Worm (Caenorhabditis elegans): ENCODE measurements around the gene hlh-32.

Gene hlh-32

ce11 chrIV:16169443-16170105, 37.3 kb downstream of the hlh-32 start:
- TF ChIP-seq ref-1 (GFP tag; conservative IDR thresholded peaks at IDR 0.05), result no peak
- TF ChIP-seq ztf-29 (GFP tag; IDR thresholded peaks at IDR 0.05), result no peak
- no peak for TF ChIP-seq T22C8.4 (GFP tag; IDR thresholded peaks at IDR 0.05)
- TF ChIP-seq med-1 (GFP tag; optimal IDR thresholded peaks at IDR 0.05; ENCODE audit: insufficient read depth), result no peak
- TF ChIP-seq ztf-23 (GFP tag; IDR thresholded peaks at IDR 0.05), result no peak
- TF ChIP-seq klf-2 (GFP tag; conservative IDR thresholded peaks at IDR 0.05), result no peak
- TF ChIP-seq flt-1 (GFP tag; IDR thresholded peaks at IDR 0.05), result no peak
- TF ChIP-seq tab-1 (GFP tag; IDR thresholded peaks at IDR 0.05), result no peak
- no peak for TF ChIP-seq cog-1 (tag; optimal IDR thresholded peaks at IDR 0.05)

DNA sequence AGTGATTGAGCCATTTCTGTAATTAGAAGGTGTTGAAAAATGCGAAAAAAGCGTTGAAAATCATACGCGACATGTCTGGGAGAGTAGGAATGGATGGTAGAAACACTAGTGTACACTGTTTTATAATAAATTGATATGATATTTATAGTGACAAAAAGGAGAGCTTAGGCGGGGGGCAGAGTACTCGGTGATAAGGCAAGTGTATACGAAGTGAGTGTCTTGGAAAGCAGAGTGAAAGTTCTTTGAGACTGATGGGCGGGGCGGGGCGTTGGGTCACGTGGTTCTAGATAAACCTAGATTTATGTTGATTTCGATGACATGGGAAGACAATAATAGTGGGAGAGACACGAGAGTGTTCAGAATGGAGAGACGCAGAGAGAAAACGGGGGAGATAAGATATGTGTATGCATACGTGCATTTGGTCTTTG, 38.4 kb downstream of the hlh-32 start, which contains the start of gene gln-3:
Gene gln-3, minus strand, starts transcription at position 73 of the 428 bp plus-strand sequence.
- TF ChIP-seq cog-1 (tag; optimal IDR thresholded peaks at IDR 0.05) (no peak), ztf-23 (GFP tag; IDR thresholded peaks at IDR 0.05) (peak; percentile 31; the same call in 1 of the 2 replicates)

DNA sequence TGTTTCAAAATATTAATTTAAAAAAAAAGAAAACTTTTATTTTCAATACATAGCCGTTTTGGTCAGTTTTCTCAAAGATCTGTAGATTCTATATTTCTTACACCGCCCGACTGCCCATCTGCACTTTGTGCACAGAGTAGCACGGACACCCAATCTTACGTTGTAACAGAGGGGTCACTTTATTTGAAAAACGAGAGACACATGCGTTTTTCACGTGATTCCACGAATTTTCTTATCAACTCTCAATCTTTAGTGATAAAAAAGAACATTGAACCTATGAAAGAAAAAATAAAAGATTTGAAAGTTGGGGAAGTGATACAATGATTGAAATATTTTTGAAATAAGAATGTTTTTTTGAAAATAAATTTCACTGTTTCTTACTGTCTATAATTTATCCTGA, 39.1 kb downstream of the hlh-32 start:
- TF ChIP-seq ztf-29 (GFP tag; IDR thresholded peaks at IDR 0.05) (no peak), ref-1 (GFP tag; conservative IDR thresholded peaks at IDR 0.05) (no peak), T22C8.4 (GFP tag; IDR thresholded peaks at IDR 0.05) (no peak), cog-1 (tag; optimal IDR thresholded peaks at IDR 0.05) (no peak), med-1 (GFP tag; optimal IDR thresholded peaks at IDR 0.05; ENCODE audit: insufficient read depth) (no peak), ztf-23 (GFP tag; IDR thresholded peaks at IDR 0.05) (no peak), flt-1 (GFP tag; IDR thresholded peaks at IDR 0.05) (no peak), tab-1 (GFP tag; IDR thresholded peaks at IDR 0.05) (no peak), klf-2 (GFP tag; conservative IDR thresholded peaks at IDR 0.05) (no peak)

ce11 chrIV:16172786-16173371, 40.6 kb downstream of the hlh-32 start:
- TF ChIP-seq cog-1 (tag; optimal IDR thresholded peaks at IDR 0.05) (no peak), ztf-29 (GFP tag; IDR thresholded peaks at IDR 0.05) (peak; percentile 81; the same call in 1 of the 2 replicates)

DNA sequence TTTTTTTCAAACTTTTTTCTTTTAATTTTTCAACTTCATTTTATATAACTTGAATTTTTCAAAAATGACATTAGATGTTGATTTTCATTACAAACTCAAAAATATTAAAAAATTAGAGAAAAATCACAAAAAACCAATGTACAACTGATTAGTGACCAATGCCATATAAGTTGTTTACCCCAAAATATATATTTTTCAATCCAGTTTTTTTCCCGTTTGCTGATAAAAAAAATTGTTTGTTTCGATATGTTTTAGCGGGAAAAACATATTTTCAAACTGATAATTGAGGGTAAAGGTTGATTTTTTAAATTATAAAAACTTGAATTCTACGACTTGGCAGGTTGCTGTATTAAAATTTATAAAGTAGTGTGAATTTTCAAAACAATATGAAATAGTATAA, 44.5 kb downstream of the hlh-32 start:
- TF ChIP-seq klf-2 (GFP tag; conservative IDR thresholded peaks at IDR 0.05), result no peak
- TF ChIP-seq flt-1 (GFP tag; IDR thresholded peaks at IDR 0.05), result no peak
- no peak for TF ChIP-seq med-1 (GFP tag; optimal IDR thresholded peaks at IDR 0.05; ENCODE audit: insufficient read depth)
- TF ChIP-seq ztf-29 (GFP tag; IDR thresholded peaks at IDR 0.05), result no peak

ce11 chrIV:16178433-16178832, 46.2 kb downstream of the hlh-32 start:
- TF ChIP-seq T22C8.4 (GFP tag; IDR thresholded peaks at IDR 0.05) (no peak), ref-1 (GFP tag; conservative IDR thresholded peaks at IDR 0.05) (no peak), ztf-23 (GFP tag; IDR thresholded peaks at IDR 0.05) (no peak), flt-1 (GFP tag; IDR thresholded peaks at IDR 0.05) (no peak), med-1 (GFP tag; optimal IDR thresholded peaks at IDR 0.05; ENCODE audit: insufficient read depth) (no peak), tab-1 (GFP tag; IDR thresholded peaks at IDR 0.05) (no peak), cog-1 (tag; optimal IDR thresholded peaks at IDR 0.05) (no peak), ztf-29 (GFP tag; IDR thresholded peaks at IDR 0.05) (no peak), klf-2 (GFP tag; conservative IDR thresholded peaks at IDR 0.05) (no peak)

DNA sequence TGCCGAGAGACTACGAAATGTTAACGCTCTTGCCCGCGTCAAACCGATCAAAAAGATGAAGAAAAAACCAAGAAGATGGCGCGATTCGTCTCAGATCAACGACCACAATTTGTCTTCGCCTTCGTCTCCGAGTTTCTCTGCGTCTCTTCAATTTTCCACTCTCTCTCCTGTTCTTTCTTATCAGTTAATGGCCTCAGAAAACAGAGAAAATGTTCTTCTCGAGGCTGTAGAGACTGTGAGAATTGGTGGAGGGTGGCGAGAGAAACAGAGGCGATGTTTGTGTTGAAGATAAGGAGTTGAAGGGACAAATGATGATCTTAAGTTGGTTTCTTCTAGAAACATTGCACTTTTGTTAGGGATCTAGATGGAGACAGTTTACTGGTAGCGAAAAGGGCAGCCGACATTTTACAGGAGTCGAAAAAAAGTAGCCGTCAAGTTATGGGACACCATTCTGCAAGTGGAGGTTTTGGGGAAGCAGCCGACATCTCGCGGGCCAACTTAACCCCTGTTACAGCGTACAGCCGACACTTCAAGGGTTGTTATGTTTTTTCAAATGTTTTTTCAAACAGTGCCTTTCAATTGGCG, 48.7 kb downstream of the hlh-32 start:
- TF ChIP-seq med-1 (GFP tag; optimal IDR thresholded peaks at IDR 0.05; ENCODE audit: insufficient read depth) (no peak), cog-1 (tag; optimal IDR thresholded peaks at IDR 0.05) (no peak)
